Worm (Caenorhabditis elegans) whole organism, L1 larva: ENCODE results near the gene nhr-28.

Source experiments
- aha-1 ChIP-seq: fragments of 150-350 bp; optimal IDR thresholded peaks from 2 replicates; lab custom pipeline; 2014; ENCODE audit warnings: missing biosample characterization, missing genetic modification characterization
- dpl-1 ChIP-seq, 3 experiments: fragments of 150-350 bp in 2 of 3; sonication (generic microtip) in 1 of 3; optimal IDR thresholded peaks; 2 replicates each; lab custom pipeline; 2014 to 2017; ENCODE audit warnings: missing biosample characterization in 3 of 3, missing genetic modification characterization in 3 of 3, missing genetic modification reagents in 3 of 3
- egl-27 ChIP-seq, 2 experiments: fragments of 150-350 bp in 1 of 2; sonication (generic microtip); optimal IDR thresholded peaks; 3 replicates each; lab custom pipeline; 2017 to 2018; ENCODE audit warnings: missing biosample characterization in 2 of 2, missing genetic modification characterization in 2 of 2, missing genetic modification reagents in 2 of 2
- lsy-2 ChIP-seq, 2 experiments: fragments of 150-350 bp; optimal IDR thresholded peaks; 2 replicates each; lab custom pipeline; 2014; ENCODE audit warnings: missing biosample characterization in 2 of 2, missing genetic modification characterization in 2 of 2
- nhr-237 ChIP-seq: fragments of 150-350 bp; optimal IDR thresholded peaks from 2 replicates; lab custom pipeline; 2014; ENCODE audit warnings: missing biosample characterization, missing genetic modification characterization
- nhr-28 ChIP-seq: fragments of 150-350 bp; optimal IDR thresholded peaks from 2 replicates; lab custom pipeline; 2014; ENCODE audit warnings: missing biosample characterization, missing genetic modification characterization
- snu-23 ChIP-seq: sonication (generic microtip); optimal IDR thresholded peaks from 2 replicates; lab custom pipeline; 2016; ENCODE audit warnings: missing genetic modification characterization, missing compliant biosample characterization
- ztf-11 ChIP-seq, 2 experiments: sonication (generic microtip); optimal IDR thresholded peaks; 2 replicates each; lab custom pipeline; 2016 to 2017; ENCODE audit warnings: missing genetic modification characterization in 2 of 2, missing biosample characterization in 1 of 2, missing compliant biosample characterization in 1 of 2

DNA sequence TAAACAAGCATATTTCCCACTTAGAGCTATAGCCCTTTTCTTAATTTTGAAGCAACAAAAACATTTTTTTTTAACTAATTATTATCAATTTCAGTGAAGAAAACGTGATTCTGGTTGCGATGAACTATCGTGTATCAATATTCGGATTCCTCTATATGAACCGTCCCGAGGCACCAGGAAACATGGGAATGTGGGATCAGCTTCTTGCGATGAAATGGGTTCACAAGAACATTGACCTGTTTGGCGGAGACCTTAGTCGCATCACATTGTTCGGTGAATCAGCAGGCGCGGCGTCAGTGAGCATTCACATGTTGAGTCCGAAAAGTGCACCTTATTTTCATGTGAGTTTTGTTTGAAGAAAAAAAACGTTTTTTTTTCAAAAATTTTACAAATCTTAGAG, 14.2 kb downstream of the nhr-28 start:
- TF ChIP-seq snu-23 (GFP tag; lab: Kevin White, UChicago) (no peak), dpl-1 (GFP tag; optimal IDR thresholded peaks at IDR 0.05; lab: Kevin White, UChicago) (no peak), ztf-11 (tag; optimal IDR thresholded peaks at IDR 0.05; lab: Kevin White, UChicago) (no peak), egl-27 (tag; optimal IDR thresholded peaks at IDR 0.05; lab: Kevin White, UChicago) (no peak), nhr-28 (tag; lab: Kevin White, UChicago) (no peak), nhr-237 (no peak), aha-1 (tag; lab: Kevin White, UChicago) (no peak), lsy-2 (tag; optimal IDR thresholded peaks at IDR 0.05; lab: Kevin White, UChicago) (no peak)
